Worm (Caenorhabditis elegans): ENCODE results near the gene rocf-1.

DNA sequence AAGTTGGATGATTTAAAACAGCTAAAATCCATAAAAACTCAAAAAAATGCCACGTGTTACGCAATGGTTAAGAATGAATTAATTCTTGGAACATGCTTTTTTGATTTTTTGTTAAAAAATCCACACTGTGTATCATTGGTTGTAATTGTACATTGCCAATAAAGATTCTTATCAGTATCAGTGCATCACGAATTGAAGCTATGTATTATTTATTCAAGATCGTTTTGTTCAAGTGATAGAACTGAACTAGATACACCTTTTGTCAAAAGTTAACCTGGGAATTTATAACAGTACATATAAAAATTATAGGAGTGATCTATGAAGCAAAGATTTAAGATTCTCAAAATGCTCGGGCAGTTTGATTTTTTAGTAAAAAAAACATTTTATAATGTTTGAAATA is 29.7 kb downstream of the rocf-1 start:
- TF ChIP-seq lin-38 (GFP tag; IDR thresholded peaks at IDR 0.05) (no peak), T20F7.1 (GFP tag; optimal IDR thresholded peaks at IDR 0.05) (no peak)
